Worm (Caenorhabditis elegans) whole organism, young adult: Measurements from ENCODE around the gene C01B9.4.

ENCODE experiments used
- F23B12.7 ChIP-seq: sonication (generic microtip); optimal IDR thresholded peaks from 2 replicates; lab custom pipeline; 2017; ENCODE audit warnings: missing genetic modification characterization, mild to moderate bottlenecking, missing compliant biosample characterization, antibody characterized with exemption, moderate library complexity; ENCODE audit not compliant: insufficient read depth
- K11D2.4 ChIP-seq: fragments of 200-800 bp; sonication (Bioruptor generic); IDR thresholded peaks from 2 replicates; pipeline ENCODE4 v1.3.6; 2022; ENCODE audit warnings: missing genetic modification reagents, missing genetic modification characterization, missing compliant biosample characterization
- Y53G8AR.9 ChIP-seq: fragments of 200-800 bp; sonication (Bioruptor generic); conservative IDR thresholded peaks from 2 replicates; pipeline ENCODE4 v1.3.6; 2022; ENCODE audit warnings: missing genetic modification reagents, missing genetic modification characterization, missing compliant biosample characterization
- atf-7 ChIP-seq: sonication (generic microtip); optimal IDR thresholded peaks from 2 replicates; lab custom pipeline; 2017; ENCODE audit warnings: mild to moderate bottlenecking, missing genetic modification characterization, missing compliant biosample characterization
- egl-44 ChIP-seq: fragments of 200-800 bp; sonication (Bioruptor generic); IDR thresholded peaks from 2 replicates; pipeline ENCODE4 v1.3.6; 2022; ENCODE audit warnings: missing genetic modification reagents, missing genetic modification characterization, missing compliant biosample characterization
- ekl-4 ChIP-seq: fragments of 200-800 bp; sonication (Bioruptor generic); IDR thresholded peaks from 2 replicates; pipeline ENCODE4 v1.3.6; 2022; ENCODE audit warnings: missing genetic modification reagents, missing genetic modification characterization, missing compliant biosample characterization
- mes-4 ChIP-seq: sonication (generic microtip); optimal IDR thresholded peaks from 2 replicates; lab custom pipeline; 2016; ENCODE audit warnings: missing genotype, missing genetic modification characterization, missing compliant biosample characterization
- pbrm-1 ChIP-seq: fragments of 200-800 bp; sonication (Bioruptor generic); IDR thresholded peaks from 2 replicates; pipeline ENCODE4 v1.3.6; 2022; ENCODE audit warnings: missing genetic modification reagents, missing genetic modification characterization, missing compliant biosample characterization
- rcor-1 ChIP-seq: fragments of 200-800 bp; sonication (Bioruptor generic); IDR thresholded peaks from 2 replicates; pipeline ENCODE4 v1.3.6; 2022; ENCODE audit warnings: missing genetic modification reagents, missing genetic modification characterization, missing compliant biosample characterization
- tlf-1 ChIP-seq: fragments of 200-800 bp; sonication (Bioruptor generic); optimal IDR thresholded peaks from 2 replicates; lab custom pipeline; 2018; ENCODE audit warnings: mild to moderate bottlenecking, missing genetic modification characterization, missing compliant biosample characterization
- unc-62 ChIP-seq: fragments of 150-350 bp; optimal IDR thresholded peaks from 2 replicates; lab custom pipeline; 2014; ENCODE audit warnings: missing biosample characterization, missing genetic modification reagents, missing genetic modification characterization

DNA sequence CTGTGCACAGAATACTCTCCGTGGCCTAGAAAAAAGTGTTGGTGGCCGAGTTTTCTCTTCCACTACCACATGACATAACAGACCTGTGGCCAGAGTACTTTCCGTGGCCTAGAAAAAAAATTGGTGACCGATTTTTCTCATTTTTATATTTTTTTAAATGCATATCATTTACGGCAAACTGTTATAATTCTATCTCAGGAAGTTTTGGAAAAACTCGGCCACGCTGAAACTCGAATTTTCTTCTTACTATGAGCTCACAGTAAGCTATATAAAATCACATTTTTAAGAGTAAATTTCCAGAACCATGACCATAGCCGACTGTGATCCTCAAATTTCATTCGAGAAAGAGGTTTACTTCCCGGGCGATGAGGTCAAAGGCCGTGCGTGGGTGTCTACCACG, 31.8 kb downstream of the C01B9.4 start, which contains the start of gene arrd-14:
- TF ChIP-seq K11D2.4 (GFP tag; lab: Robert Waterston, UW) (no peak), tlf-1 (GFP tag; lab: Kevin White, UChicago) (no peak), unc-62 (GFP tag; lab: Kevin White, UChicago) (no peak), atf-7 (tag; lab: Kevin White, UChicago) (no peak), Y53G8AR.9 (GFP tag; lab: Robert Waterston, UW) (no peak), ekl-4 (GFP tag; lab: Robert Waterston, UW) (no peak), rcor-1 (GFP tag; lab: Robert Waterston, UW) (no peak), F23B12.7 (tag; lab: Kevin White, UChicago) (no peak), egl-44 (GFP tag; lab: Robert Waterston, UW) (no peak), pbrm-1 (GFP tag; lab: Robert Waterston, UW) (no peak), mes-4 (tag; lab: Kevin White, UChicago) (no peak)
